Fruit fly (Drosophila melanogaster) whole organism, embryonic: Measurements from ENCODE around the gene CG34057.

Experiments used
- ATbp ChIP-seq: fragments of 200-800 bp; sonication (Bioruptor generic); optimal IDR thresholded peaks from 2 replicates; lab custom pipeline; 2017; ENCODE audit warnings: missing biosample characterization, mild to moderate bottlenecking, missing genetic modification characterization, missing genetic modification reagents
- CG10366 ChIP-seq: fragments of 200-800 bp; sonication (Bioruptor generic); IDR thresholded peaks from 2 replicates; pipeline ENCODE4 v1.3.6; 2022; ENCODE audit warnings: missing biosample characterization, missing genetic modification characterization
- CG12744 ChIP-seq: fragments of 200-800 bp; sonication (Bioruptor generic); optimal IDR thresholded peaks from 2 replicates; lab custom pipeline; 2016; ENCODE audit warnings: missing biosample characterization, missing genetic modification characterization
- CG15479 ChIP-seq: fragments of 200-800 bp; sonication (Bioruptor generic); optimal IDR thresholded peaks from 3 replicates; lab custom pipeline; 2019; ENCODE audit warnings: missing biosample characterization, mild to moderate bottlenecking, missing genetic modification characterization, moderate library complexity
- CG15696 ChIP-seq: fragments of 200-800 bp; sonication (Bioruptor generic); optimal IDR thresholded peaks from 2 replicates; lab custom pipeline; 2019; ENCODE audit warnings: missing biosample characterization, mild to moderate bottlenecking, missing genetic modification characterization, moderate library complexity
- CG1603 ChIP-seq: fragments of 200-800 bp; sonication (Bioruptor generic); optimal IDR thresholded peaks from 2 replicates; lab custom pipeline; 2019; ENCODE audit warnings: missing biosample characterization, mild to moderate bottlenecking, missing genetic modification characterization, moderate library complexity
- CG16815 ChIP-seq: fragments of 200-800 bp; sonication (Bioruptor generic); optimal IDR thresholded peaks from 3 replicates; lab custom pipeline; 2017; ENCODE audit warnings: missing biosample characterization, mild to moderate bottlenecking, missing genetic modification characterization
- CG16863 ChIP-seq: fragments of 200-800 bp; sonication (Bioruptor generic); optimal IDR thresholded peaks from 3 replicates; lab custom pipeline; 2016; ENCODE audit warnings: missing biosample characterization, missing genetic modification characterization
- CG17612 ChIP-seq: fragments of 200-800 bp; sonication (Bioruptor generic); IDR thresholded peaks from 2 replicates; pipeline ENCODE4 v1.3.6; 2022; ENCODE audit warnings: missing biosample characterization, missing genetic modification characterization
- CG2120 ChIP-seq: fragments of 200-800 bp; sonication (Bioruptor generic); optimal IDR thresholded peaks from 3 replicates; lab custom pipeline; 2016; ENCODE audit warnings: missing biosample characterization, missing genetic modification characterization
- CG31224 ChIP-seq: fragments of 200-800 bp; sonication (Bioruptor generic); IDR thresholded peaks from 2 replicates; pipeline ENCODE4 v1.3.6; 2022; ENCODE audit warnings: missing biosample characterization, missing genetic modification characterization
- CG34224 ChIP-seq: fragments of 200-800 bp; sonication (Bioruptor generic); IDR thresholded peaks from 3 replicates; pipeline ENCODE4 v1.3.6; 2022; ENCODE audit warnings: missing biosample characterization, missing genetic modification characterization; ENCODE audit not compliant: partially characterized antibody
- CG3726 ChIP-seq: fragments of 200-800 bp; sonication (Bioruptor generic); IDR thresholded peaks from 3 replicates; pipeline ENCODE4, ENCODE4 v1.3.6; 2022; ENCODE audit warnings: missing biosample characterization, missing genetic modification characterization
- CG4424 ChIP-seq: fragments of 200-800 bp; sonication (Bioruptor generic); optimal IDR thresholded peaks from 3 replicates; lab custom pipeline; 2016; ENCODE audit warnings: missing biosample characterization, missing genetic modification characterization
- CG6689 ChIP-seq: fragments of 200-800 bp; sonication (Bioruptor generic); IDR thresholded peaks from 2 replicates; pipeline ENCODE4 v1.3.6; 2022; ENCODE audit warnings: missing biosample characterization, missing genetic modification characterization
- CG6765 ChIP-seq: fragments of 200-800 bp; sonication (Bioruptor generic); optimal IDR thresholded peaks from 3 replicates; lab custom pipeline; 2017; ENCODE audit warnings: missing biosample characterization, mild to moderate bottlenecking, missing genetic modification characterization
- CG7839 ChIP-seq: fragments of 200-800 bp; sonication (Bioruptor generic); optimal IDR thresholded peaks from 3 replicates; lab custom pipeline; 2018; ENCODE audit warnings: missing biosample characterization, mild to moderate bottlenecking, missing genetic modification characterization, moderate library complexity
- Deaf1 ChIP-seq: fragments of 200-800 bp; optimal IDR thresholded peaks from 3 replicates; lab custom pipeline; 2019; ENCODE audit warnings: missing biosample characterization, mild to moderate bottlenecking, missing genetic modification characterization, moderate library complexity
- E2f1 ChIP-seq: fragments of 200-800 bp; sonication (Bioruptor generic); IDR thresholded peaks from 2 replicates; pipeline ENCODE4 v1.3.6; 2022; ENCODE audit warnings: missing biosample characterization, missing genetic modification characterization
- H15 ChIP-seq: fragments of 200-800 bp; sonication (Bioruptor generic); IDR thresholded peaks from 3 replicates; pipeline ENCODE4 v1.3.6; 2022; ENCODE audit warnings: missing biosample characterization, missing genetic modification characterization
- HLHmδ ChIP-seq: fragments of 200-800 bp; sonication (Bioruptor generic); optimal IDR thresholded peaks from 2 replicates; lab custom pipeline; 2018; ENCODE audit warnings: missing biosample characterization, mild to moderate bottlenecking, missing genetic modification characterization, moderate library complexity
- Hmx ChIP-seq: fragments of 200-800 bp; sonication (Bioruptor generic); optimal IDR thresholded peaks from 2 replicates; lab custom pipeline; 2016; ENCODE audit warnings: missing biosample characterization, missing genetic modification characterization
- Neu2 ChIP-seq: fragments of 200-800 bp; sonication (Bioruptor generic); optimal IDR thresholded peaks from 3 replicates; lab custom pipeline; 2016; ENCODE audit warnings: missing biosample characterization, missing genetic modification characterization, borderline replicate concordance
- NfI ChIP-seq: fragments of 200-800 bp; sonication (Bioruptor generic); optimal IDR thresholded peaks from 3 replicates; lab custom pipeline; 2018; ENCODE audit warnings: missing biosample characterization, mild to moderate bottlenecking, missing genetic modification characterization, moderate library complexity
- Six4 ChIP-seq: fragments of 200-800 bp; sonication (Bioruptor generic); optimal IDR thresholded peaks from 2 replicates; lab custom pipeline; 2016; ENCODE audit warnings: missing biosample characterization, missing genetic modification characterization
- al ChIP-seq: fragments of 200-800 bp; sonication (Bioruptor generic); IDR thresholded peaks from 2 replicates; pipeline ENCODE4 v1.3.6; 2022; ENCODE audit warnings: missing biosample characterization, missing genetic modification characterization
- amos ChIP-seq: fragments of 200-800 bp; sonication (Bioruptor generic); IDR thresholded peaks from 2 replicates; pipeline ENCODE4 v1.3.6; 2022; ENCODE audit warnings: missing biosample characterization, missing genetic modification characterization; ENCODE audit not compliant: partially characterized antibody
- ap ChIP-seq: fragments of 200-800 bp; sonication (Bioruptor generic); IDR thresholded peaks from 2 replicates; pipeline ENCODE4 v1.3.6; 2022; ENCODE audit warnings: missing biosample characterization, missing genetic modification characterization
- cas ChIP-seq: fragments of 200-800 bp; sonication (Bioruptor generic); IDR thresholded peaks from 2 replicates; pipeline ENCODE4 v1.3.6; 2022; ENCODE audit warnings: missing biosample characterization, missing genetic modification characterization
- corto ChIP-seq: fragments of 200-800 bp; sonication (Bioruptor generic); optimal IDR thresholded peaks from 2 replicates; lab custom pipeline; 2016; ENCODE audit warnings: missing biosample characterization, mild to moderate bottlenecking, missing genetic modification characterization, moderate library complexity
- dmrt11E ChIP-seq: fragments of 200-800 bp; sonication (Bioruptor generic); optimal IDR thresholded peaks from 3 replicates; lab custom pipeline; 2018; ENCODE audit warnings: missing biosample characterization, mild to moderate bottlenecking, missing genetic modification characterization, moderate library complexity
- emc ChIP-seq: fragments of 200-800 bp; sonication (Bioruptor generic); optimal IDR thresholded peaks from 2 replicates; lab custom pipeline; 2016; ENCODE audit warnings: missing biosample characterization, missing genetic modification characterization
- eve ChIP-seq, 2 experiments: fragments of >200 bp; optimal IDR thresholded peaks; 2 replicates each; lab custom pipeline; 2017; ENCODE audit warnings: missing biosample characterization in 2 of 2, missing genetic modification characterization in 2 of 2
- fd96Cb ChIP-seq: fragments of 200-800 bp; sonication (Bioruptor generic); optimal IDR thresholded peaks from 2 replicates; lab custom pipeline; 2018; ENCODE audit warnings: missing biosample characterization, mild to moderate bottlenecking, missing genetic modification characterization, moderate library complexity
- gem ChIP-seq: fragments of 200-800 bp; sonication (Bioruptor generic); optimal IDR thresholded peaks from 2 replicates; lab custom pipeline; 2019; ENCODE audit warnings: missing biosample characterization, mild to moderate bottlenecking, missing genetic modification characterization, moderate library complexity
- gt ChIP-seq: fragments of 200-800 bp; sonication (Bioruptor generic); IDR thresholded peaks from 2 replicates; pipeline ENCODE4 v1.3.6; 2022; ENCODE audit warnings: missing biosample characterization, missing genetic modification characterization
- h ChIP-seq: fragments of >200 bp; optimal IDR thresholded peaks from 2 replicates; lab custom pipeline; 2017
- ken ChIP-seq: fragments of 200-800 bp; sonication (Bioruptor generic); IDR thresholded peaks from 3 replicates; pipeline ENCODE4 v1.3.6; 2022; ENCODE audit warnings: missing biosample characterization, missing genetic modification characterization
- knrl ChIP-seq: fragments of 200-800 bp; sonication (Bioruptor generic); IDR thresholded peaks from 3 replicates; pipeline ENCODE4 v1.3.6; 2022; ENCODE audit warnings: missing biosample characterization, missing genetic modification characterization; ENCODE audit not compliant: partially characterized antibody
- lola ChIP-seq, 3 experiments: fragments of >200 bp in 2 of 3; fragments of 200-800 bp in 1 of 3; sonication (Bioruptor generic) in 1 of 3; optimal IDR thresholded peaks; 2 replicates each; lab custom pipeline; 2017 to 2019; ENCODE audit warnings: missing biosample characterization in 3 of 3, missing genetic modification characterization in 3 of 3, mild to moderate bottlenecking in 1 of 3, moderate library complexity in 1 of 3
- prd ChIP-seq, 3 experiments: fragments of >200 bp in 2 of 3; fragments of 200-800 bp in 1 of 3; sonication (Bioruptor generic) in 1 of 3; optimal IDR thresholded peaks in 2 of 3; IDR thresholded peaks in 1 of 3; 2 replicates in 2 of 3; 3 replicates in 1 of 3; pipeline versions ENCODE4 v1.3.6 to Lab custom; 2017 to 2022; ENCODE audit warnings: missing biosample characterization in 1 of 3, missing genetic modification characterization in 1 of 3
- pzg ChIP-seq: fragments of 200-800 bp; sonication (Bioruptor generic); optimal IDR thresholded peaks from 3 replicates; lab custom pipeline; 2018; ENCODE audit warnings: missing biosample characterization, mild to moderate bottlenecking, missing genetic modification characterization, moderate library complexity
- ranshi ChIP-seq: fragments of 200-800 bp; sonication (Bioruptor generic); IDR thresholded peaks from 2 replicates; pipeline ENCODE4 v1.3.6; 2022; ENCODE audit warnings: missing biosample characterization, missing genetic modification characterization
- sc ChIP-seq, 3 experiments: fragments of >200 bp in 2 of 3; fragments of 200-800 bp in 1 of 3; sonication (Bioruptor generic) in 1 of 3; optimal IDR thresholded peaks; 2 replicates in 2 of 3; 3 replicates in 1 of 3; lab custom pipeline; 2017; ENCODE audit warnings: mild to moderate bottlenecking in 1 of 3, missing biosample characterization in 1 of 3, missing genetic modification characterization in 1 of 3, missing genetic modification reagents in 1 of 3
- sqz ChIP-seq: fragments of 200-800 bp; sonication (Bioruptor generic); optimal IDR thresholded peaks from 3 replicates; lab custom pipeline; 2018; ENCODE audit warnings: missing biosample characterization, mild to moderate bottlenecking, missing genetic modification characterization
- yki ChIP-seq: fragments of >200 bp; optimal IDR thresholded peaks from 3 replicates; lab custom pipeline; 2018
- zfh2 ChIP-seq: fragments of 200-800 bp; sonication (Bioruptor generic); optimal IDR thresholded peaks from 2 replicates; lab custom pipeline; 2016; ENCODE audit warnings: missing biosample characterization, missing genetic modification characterization

The CG34057 gene

DNA sequence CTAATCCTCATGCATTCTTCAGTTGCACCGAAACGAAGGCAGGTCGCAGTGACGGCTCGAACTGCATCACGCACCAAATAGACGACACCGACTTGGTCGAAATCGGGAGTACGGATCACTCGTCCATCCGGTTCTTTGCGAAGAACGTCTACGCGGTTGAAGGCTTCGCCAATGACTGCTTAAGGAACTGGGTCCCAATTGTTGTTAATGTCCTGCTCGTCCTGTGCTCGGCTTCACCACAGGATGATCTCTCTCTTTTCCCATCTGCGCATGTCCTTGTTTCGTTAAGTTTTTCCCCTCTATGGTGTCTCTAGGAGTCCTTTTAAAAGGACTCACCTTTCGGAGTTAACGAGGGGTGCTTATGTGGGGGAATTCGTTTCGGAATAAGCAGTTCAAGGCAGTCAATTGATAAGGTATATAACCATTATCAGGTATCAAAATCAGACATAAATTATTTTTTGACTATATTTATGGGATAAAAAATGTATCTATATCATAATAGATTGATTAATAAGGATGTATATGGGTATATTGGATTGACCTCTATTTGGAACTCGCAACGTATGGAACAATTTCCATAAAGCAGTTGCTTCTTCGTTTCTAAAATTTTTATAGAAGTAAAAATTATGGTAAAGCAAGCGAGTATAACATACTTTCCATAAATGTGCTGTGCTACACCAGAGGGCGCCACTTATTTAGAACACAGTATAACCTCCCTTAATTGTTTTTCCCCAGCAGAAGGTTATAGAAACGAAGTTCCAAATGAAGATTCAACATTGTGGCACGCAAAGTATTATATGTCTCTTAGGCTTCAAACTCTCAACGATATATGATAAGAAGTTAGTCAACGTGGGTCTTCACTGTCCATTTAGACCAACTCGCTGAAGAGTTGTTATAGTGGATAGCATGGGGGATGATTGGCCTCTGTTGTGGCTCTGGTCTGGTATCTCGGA, 39.8 kb upstream of the CG34057 start, which contains the start of gene dpr20 (continued):
- TF ChIP-seq Neu2, result no peak
- TF ChIP-seq gt (GFP tag; lab: Robert Waterston, UW), result peak; percentile 17; the same call in 1 of the 2 replicates
- peak; percentile 16 for TF ChIP-seq pzg (GFP tag; lab: Kevin White, UChicago)
- TF ChIP-seq yki (lab: Kevin White, UChicago), result no peak
- peak; percentile 89 for TF ChIP-seq CG10366 (GFP tag; lab: Robert Waterston, UW)
- peak; percentile 73 for TF ChIP-seq CG6689 (GFP tag; lab: Robert Waterston, UW)
- TF ChIP-seq ken, result peak; percentile 88
- TF ChIP-seq CG12744, result peak; percentile 45
- peak; percentile 43 for TF ChIP-seq dmrt11E
- peak; percentile 82 for TF ChIP-seq H15 (GFP tag; lab: Robert Waterston, UW)
- TF ChIP-seq h (lab: Kevin White, UChicago), result no peak
- peak; percentile 44 for TF ChIP-seq Six4 (GFP tag; lab: Kevin White, UChicago)
- peak; percentile 66 for TF ChIP-seq emc (GFP tag; lab: Kevin White, UChicago)
- no peak for TF ChIP-seq sqz (GFP tag; lab: Kevin White, UChicago)
- TF ChIP-seq eve (GFP tag; optimal IDR thresholded peaks at IDR 0.05; lab: Kevin White, UChicago), result no peak
- peak in 1 of 3 experiments; percentile 35 for TF ChIP-seq lola (GFP tag; optimal IDR thresholded peaks at IDR 0.05; lab: Kevin White, UChicago)
- no peak for TF ChIP-seq CG15479 (GFP tag; lab: Kevin White, UChicago)
- peak; percentile 45 for TF ChIP-seq CG6765 (GFP tag; lab: Kevin White, UChicago)
- peak; percentile 90 for TF ChIP-seq Deaf1 (tag; lab: Kevin White, UChicago)
- TF ChIP-seq CG7839 (tag; lab: Kevin White, UChicago), result peak; percentile 83
- TF ChIP-seq prd (optimal IDR thresholded peaks at IDR 0.05; lab: Kevin White, UChicago), result no peak
- TF ChIP-seq prd (GFP tag; IDR thresholded peaks at IDR 0.05; lab: Robert Waterston, UW), result peak; percentile 90
- no peak for TF ChIP-seq HLHmδ (GFP tag; lab: Kevin White, UChicago)
- peak; percentile 77 for TF ChIP-seq gem
- peak; percentile 71 for TF ChIP-seq zfh2 (GFP tag; lab: Kevin White, UChicago)
- peak; percentile 59 for TF ChIP-seq CG16863
- TF ChIP-seq amos (GFP tag; lab: Robert Waterston, UW), result no peak
- no peak for TF ChIP-seq corto (GFP tag; lab: Kevin White, UChicago)
- TF ChIP-seq sc (optimal IDR thresholded peaks at IDR 0.05; lab: Kevin White, UChicago), result no peak
- peak; percentile 0 for TF ChIP-seq sc (GFP tag; optimal IDR thresholded peaks at IDR 0.05; lab: Kevin White, UChicago)
- no peak; the same call in 2 of the 3 replicates for TF ChIP-seq knrl (GFP tag; lab: Robert Waterston, UW)
- peak; percentile 83 for TF ChIP-seq E2f1 (GFP tag; lab: Robert Waterston, UW)
- peak; percentile 85 for TF ChIP-seq NfI (GFP tag; lab: Kevin White, UChicago)
- peak; percentile 91 for TF ChIP-seq CG2120 (GFP tag; lab: Kevin White, UChicago)
- peak; percentile 73 for TF ChIP-seq al (GFP tag; lab: Robert Waterston, UW)
- TF ChIP-seq ap (GFP tag; lab: Robert Waterston, UW), result peak; percentile 76
- peak; percentile 82; the same call in 1 of the 2 replicates for TF ChIP-seq cas (GFP tag; lab: Robert Waterston, UW)
- no peak for TF ChIP-seq CG34224 (GFP tag; lab: Robert Waterston, UW)
- TF ChIP-seq CG17612, result peak; percentile 66; the same call in 1 of the 2 replicates
- peak; percentile 63; the same call in 1 of the 3 replicates for TF ChIP-seq CG3726 (GFP tag; lab: Robert Waterston, UW)
- TF ChIP-seq CG15696 (tag; lab: Kevin White, UChicago), result peak; percentile 48
- peak; percentile 40 for TF ChIP-seq ATbp
- no peak for TF ChIP-seq Hmx (GFP tag; lab: Kevin White, UChicago)
- TF ChIP-seq CG1603 (tag; lab: Kevin White, UChicago), result peak; percentile 80
- peak; percentile 63 for TF ChIP-seq CG31224 (GFP tag; lab: Robert Waterston, UW)
- TF ChIP-seq CG4424 (GFP tag; lab: Kevin White, UChicago), result peak; percentile 31
- TF ChIP-seq fd96Cb, result peak; percentile 65
- TF ChIP-seq CG16815, result peak; percentile 64
- TF ChIP-seq ranshi, result peak; percentile 88
